Fruit fly (Drosophila melanogaster): ENCODE measurements around the gene nis.

The nis gene

dm6 chr2L:1627824-1628501 is 41.0 kb upstream of the nis start (continued):
- TF ChIP-seq odd (GFP tag; optimal IDR thresholded peaks at IDR 0.05) (no peak), CkIIα-i1 (GFP tag; IDR thresholded peaks at IDR 0.05) (no peak), CG5180 (GFP tag; optimal IDR thresholded peaks at IDR 0.05) (no peak), Hmr (GFP tag; optimal IDR thresholded peaks at IDR 0.05) (peak; percentile 74), sens (GFP tag) (peak; percentile 75), lab (GFP tag; optimal IDR thresholded peaks at IDR 0.05) (peak; percentile 71), CG15514 (GFP tag; optimal IDR thresholded peaks at IDR 0.05) (peak; percentile 38), Elba2 (GFP tag; optimal IDR thresholded peaks at IDR 0.05) (no peak), CG31388 (GFP tag; optimal IDR thresholded peaks at IDR 0.05) (no peak), CG7271 (tag; optimal IDR thresholded peaks at IDR 0.05) (no peak), CG9817 (tag; optimal IDR thresholded peaks at IDR 0.05) (peak; percentile 40), GATAe (GFP tag; conservative IDR thresholded peaks at IDR 0.05) (0 out of 2 replicates have a peak, but pooled peaks have one; percentile 25), gfzf (GFP tag; optimal IDR thresholded peaks at IDR 0.05) (no peak), CG2889 (GFP tag; IDR thresholded peaks at IDR 0.05) (no peak), NK7.1 (GFP tag; optimal IDR thresholded peaks at IDR 0.05) (peak; percentile 19), knrl (GFP tag; IDR thresholded peaks at IDR 0.05; ENCODE audit: partially characterized antibody) (no peak), CG2678 (tag; optimal IDR thresholded peaks at IDR 0.05) (peak; percentile 58), maf-S (GFP tag; optimal IDR thresholded peaks at IDR 0.05) (peak; percentile 24), CG17612 (GFP tag; IDR thresholded peaks at IDR 0.05) (no peak), hbn (GFP tag; IDR thresholded peaks at IDR 0.05; ENCODE audit: partially characterized antibody) (no peak), onecut (GFP tag; IDR thresholded peaks at IDR 0.05) (no peak), nau (GFP tag; optimal IDR thresholded peaks at IDR 0.05) (peak; percentile 23), CG3838 (GFP tag; optimal IDR thresholded peaks at IDR 0.05) (no peak), ato (GFP tag; IDR thresholded peaks at IDR 0.05; ENCODE audit: partially characterized antibody) (no peak), Asciz (GFP tag; optimal IDR thresholded peaks at IDR 0.05) (no peak), sens-2 (GFP tag; IDR thresholded peaks at IDR 0.05) (no peak), CG7372 (GFP tag; IDR thresholded peaks at IDR 0.05) (0 out of 2 replicates have a peak, but pooled peaks have one; percentile 32), CG13296 (GFP tag; optimal IDR thresholded peaks at IDR 0.05) (peak; percentile 53), fd102C (GFP tag; optimal IDR thresholded peaks at IDR 0.05) (no peak), Blimp-1 (GFP tag; optimal IDR thresholded peaks at IDR 0.05) (no peak), Med (GFP tag) (peak; percentile 81), insv (GFP tag; optimal IDR thresholded peaks at IDR 0.05) (no peak), CG11560 (tag; IDR thresholded peaks at IDR 0.05) (no peak), Six4 (GFP tag; optimal IDR thresholded peaks at IDR 0.05) (no peak), nmo (GFP tag; optimal IDR thresholded peaks at IDR 0.05) (peak; percentile 13), CG13287 (GFP tag; IDR thresholded peaks at IDR 0.05; ENCODE audit: partially characterized antibody) (no peak; the same call in 1 of the 2 replicates), sr (GFP tag; IDR thresholded peaks at IDR 0.05) (no peak), cwo (GFP tag; optimal IDR thresholded peaks at IDR 0.05) (peak; percentile 82), bsh (GFP tag; optimal IDR thresholded peaks at IDR 0.05) (no peak), run (tag; optimal IDR thresholded peaks at IDR 0.05) (no peak), tin (GFP tag; optimal IDR thresholded peaks at IDR 0.05) (peak; percentile 23), Ravus (GFP tag; IDR thresholded peaks at IDR 0.05) (no peak), Chrac-16 (GFP tag; optimal IDR thresholded peaks at IDR 0.05) (no peak), klu (GFP tag; IDR thresholded peaks at IDR 0.05) (no peak), tgo (GFP tag; IDR thresholded peaks at IDR 0.05) (0 out of 3 replicates have a peak, but pooled peaks have one; percentile 44), CG34376 (GFP tag; optimal IDR thresholded peaks at IDR 0.05) (peak; percentile 84), Tbp (GFP tag; optimal IDR thresholded peaks at IDR 0.05) (no peak), CG12155 (GFP tag; optimal IDR thresholded peaks at IDR 0.05) (peak; percentile 58), Ets97D (GFP tag; optimal IDR thresholded peaks at IDR 0.05) (no peak)
